Fruit fly (Drosophila melanogaster) S2 (cell line): Measurements from ENCODE around the gene Ranbp21.

ENCODE experiments used
- CG8478 ChIP-seq: fragments of >200 bp; optimal IDR thresholded peaks from 2 replicates; lab custom pipeline; 2018
- CTCF ChIP-seq, 2 experiments: fragments of >200 bp; optimal IDR thresholded peaks; 2 replicates each; lab custom pipeline; 2018

DNA sequence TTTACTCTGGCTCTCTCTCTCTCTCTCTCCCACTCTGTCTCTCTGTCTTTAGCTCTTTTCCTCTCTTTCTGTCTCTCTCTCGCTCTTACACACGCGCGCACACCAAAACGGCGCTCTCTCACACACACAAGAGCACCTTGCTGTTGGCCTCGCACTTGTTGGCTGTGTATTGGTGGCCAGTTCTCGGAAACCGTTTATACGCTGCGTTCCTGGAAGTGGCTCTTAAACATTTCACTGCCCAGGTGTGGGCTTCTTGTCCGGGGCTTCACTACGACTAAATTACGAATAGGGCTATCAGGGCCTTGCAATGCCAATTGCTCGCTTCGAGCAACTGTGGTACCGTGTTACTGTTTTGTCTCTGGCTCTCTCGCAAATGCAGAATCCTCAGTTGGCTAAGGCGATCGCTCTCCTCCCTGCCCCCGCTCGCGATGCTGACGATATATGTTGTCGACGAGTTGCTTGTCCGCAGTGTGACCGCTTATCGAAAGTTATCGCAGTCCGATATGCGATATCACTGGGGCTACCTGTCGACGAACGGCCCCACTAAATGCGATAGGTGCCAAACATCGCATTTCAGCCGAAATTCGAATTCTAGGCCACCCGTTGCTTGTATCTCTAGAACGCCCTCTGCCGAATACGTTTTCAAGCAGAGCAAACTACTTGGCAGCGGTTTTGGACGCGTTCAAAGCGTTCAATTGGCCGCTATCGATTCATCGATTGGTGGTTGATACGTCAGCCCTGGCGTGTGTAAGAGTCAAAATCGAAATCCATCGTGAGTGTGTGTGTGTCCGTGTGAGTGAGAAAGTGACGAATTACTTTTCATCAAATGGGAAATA is 31.2 kb upstream of the Ranbp21 start, which contains the start of the genes dome and Ubqn:
- peak; percentile 64 to 83 for TF ChIP-seq CTCF (optimal IDR thresholded peaks at IDR 0.05; lab: Kevin White, UChicago)
- TF ChIP-seq CG8478 (lab: Kevin White, UChicago), result no peak
